Fruit fly (Drosophila melanogaster): ENCODE results near the gene CG17404.

- no peak for TF ChIP-seq insv (optimal IDR thresholded peaks at IDR 0.05)
- no peak for TF ChIP-seq h (optimal IDR thresholded peaks at IDR 0.05)
- no peak for TF ChIP-seq psq (optimal IDR thresholded peaks at IDR 0.05)
- TF ChIP-seq ttk (optimal IDR thresholded peaks at IDR 0.05): no peak
These were observed 4.3 kb upstream of the CG17404 start, which contains the start of gene CG3916 for dm6 chr3R:12229113-12229512.
